Fruit fly (Drosophila melanogaster): ENCODE results near the gene OXA1L.

DNA sequence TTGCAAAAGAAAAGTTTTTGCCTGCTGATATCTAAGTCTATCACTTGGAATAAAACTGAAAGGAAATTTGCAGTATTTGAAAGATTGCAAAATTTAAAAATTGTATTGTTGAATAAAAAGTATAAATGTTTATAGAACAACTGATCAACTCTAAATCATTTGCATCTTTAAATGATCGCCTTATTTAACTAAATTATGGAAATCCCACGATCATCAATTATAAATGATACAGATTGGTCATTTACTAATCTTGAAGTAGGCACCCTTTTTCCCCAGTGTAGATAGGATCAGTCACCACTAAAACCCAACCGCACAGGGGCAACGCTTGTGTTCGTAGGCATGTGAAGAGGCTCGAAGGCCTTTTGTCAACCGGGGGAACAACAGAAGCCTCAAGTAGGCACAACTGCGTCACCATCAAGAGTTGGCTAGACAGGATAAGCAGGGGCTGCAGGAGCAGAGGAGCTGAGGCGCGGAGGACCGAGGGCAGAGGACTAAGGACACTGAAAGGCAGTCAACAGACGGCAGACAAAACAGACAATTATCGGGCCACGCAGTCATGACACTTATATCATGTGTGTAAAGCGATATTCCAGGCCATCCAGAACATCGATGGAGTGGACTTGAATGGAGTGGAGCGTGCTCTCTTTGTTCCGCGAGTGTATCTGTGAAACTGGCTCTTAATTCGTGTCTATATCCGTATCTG is 38.3 kb downstream of the OXA1L start:
- TF ChIP-seq psq (optimal IDR thresholded peaks at IDR 0.05) = no peak
- TF ChIP-seq usp (GFP tag; optimal IDR thresholded peaks at IDR 0.05) = no peak
- TF ChIP-seq Dll (optimal IDR thresholded peaks at IDR 0.05) = no peak
- TF ChIP-seq CG8478 (optimal IDR thresholded peaks at IDR 0.05) = no peak
- TF ChIP-seq EcR (GFP tag; optimal IDR thresholded peaks at IDR 0.05) = no peak

Data from whole organism.